Fruit fly (Drosophila melanogaster) whole organism: ENCODE measurements around the gene CG31102.

ENCODE experiments used
- EcR ChIP-seq, 2 experiments: fragments of >200 bp; optimal IDR thresholded peaks; 2 replicates each; lab custom pipeline; 2017; ENCODE audit warnings: missing biosample characterization in 2 of 2, missing genetic modification characterization in 2 of 2, missing genetic modification reagents in 2 of 2
- usp ChIP-seq: fragments of >200 bp; optimal IDR thresholded peaks from 2 replicates; lab custom pipeline; 2017; ENCODE audit warnings: missing biosample characterization, missing genetic modification characterization, mixed read lengths

DNA sequence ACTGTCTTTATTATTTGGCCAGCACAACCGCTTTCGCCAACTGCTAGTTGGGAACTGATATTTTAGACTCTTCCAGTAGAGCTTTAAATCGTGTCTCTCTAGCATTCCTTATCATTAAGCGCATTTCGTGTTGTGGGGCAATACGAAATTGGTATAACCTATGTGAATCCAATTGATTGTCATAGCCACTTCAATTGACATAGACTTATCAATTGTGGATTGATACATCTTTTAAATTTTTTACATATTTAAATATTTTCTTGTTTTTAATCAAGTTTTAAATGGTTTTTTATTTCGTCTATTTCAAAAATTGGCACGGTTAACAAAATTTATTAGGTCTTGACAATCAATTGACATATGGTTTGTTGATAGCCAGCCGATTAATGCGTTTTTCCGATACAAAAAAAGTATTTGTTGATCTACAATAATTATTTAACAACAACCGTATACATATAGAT lies 4.1 kb upstream of the CG31102 start, which contains the start of gene CG31288:
- no peak for TF ChIP-seq EcR (GFP tag; optimal IDR thresholded peaks at IDR 0.05; lab: Kevin White, UChicago)
- TF ChIP-seq usp, result no peak
